Worm (Caenorhabditis elegans): Measurements from ENCODE around the gene sqrd-1.

DNA sequence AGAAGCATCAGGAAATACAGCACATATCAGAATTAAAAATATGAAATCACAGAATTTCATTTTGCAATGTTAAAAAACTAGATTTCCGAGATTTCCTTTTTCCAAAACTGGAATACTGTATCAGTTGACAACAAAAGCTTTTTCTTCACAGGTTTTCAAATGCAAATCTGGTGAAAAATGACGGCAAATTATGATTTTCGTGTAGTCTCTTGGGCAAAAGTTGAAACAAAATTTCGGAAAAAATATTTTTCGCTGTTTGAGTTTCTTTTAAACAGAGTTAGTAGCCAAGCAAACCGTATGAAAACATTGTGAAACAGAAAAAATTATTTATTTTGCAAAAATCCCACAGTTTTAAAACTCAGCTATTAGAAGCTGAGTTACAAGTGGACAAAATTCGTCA, 24.7 kb downstream of the sqrd-1 start, which contains the start of gene Y64G10A.2:
- TF ChIP-seq lin-54 (GFP tag; optimal IDR thresholded peaks at IDR 0.05) (no peak), zim-3 (tag; optimal IDR thresholded peaks at IDR 0.05) (no peak), nfyb-1 (GFP tag; IDR thresholded peaks at IDR 0.05) (no peak), rpc-1 (optimal IDR thresholded peaks at IDR 0.05) (no peak), rpc-1 (tag; optimal IDR thresholded peaks at IDR 0.05) (no peak), ztf-6 (GFP tag; IDR thresholded peaks at IDR 0.05) (no peak), B0336.3 (GFP tag; IDR thresholded peaks at IDR 0.05) (no peak), hmg-20 (GFP tag; IDR thresholded peaks at IDR 0.05) (no peak)

Data from whole organism, young adult.